Worm (Caenorhabditis elegans): ENCODE results near the gene C34F11.1.

- TF ChIP-seq tra-4 (tag; optimal IDR thresholded peaks at IDR 0.05), result no peak
- no peak for TF ChIP-seq tbx-11 (GFP tag; IDR thresholded peaks at IDR 0.05)
- no peak for TF ChIP-seq aly-1 (tag; optimal IDR thresholded peaks at IDR 0.05)
- no peak for TF ChIP-seq flt-1 (GFP tag; IDR thresholded peaks at IDR 0.05)
- TF ChIP-seq ama-1 (optimal IDR thresholded peaks at IDR 0.05), result no peak
These were observed 9.8 kb upstream of the C34F11.1 start, which contains the start of gene ampd-1 for ce11 chrII:5202930-5203329.

Measured in whole organism, early embryonic.